Worm (Caenorhabditis elegans): ENCODE data around the gene C01G10.18.

ce11 chrV:15082291-15082690, 6.2 kb downstream of the C01G10.18 start, which contains the start of the genes C01G10.10 and C01G10.9:
- TF ChIP-seq flt-1 (GFP tag; IDR thresholded peaks at IDR 0.05), result 0 out of 2 replicates have a peak, but pooled peaks have one; percentile 10
- TF ChIP-seq T22C8.4 (GFP tag; IDR thresholded peaks at IDR 0.05), result no peak
- no peak for TF ChIP-seq ztf-29 (GFP tag; IDR thresholded peaks at IDR 0.05)
- no peak for TF ChIP-seq klf-2 (GFP tag; conservative IDR thresholded peaks at IDR 0.05)
- no peak for TF ChIP-seq ref-1 (GFP tag; conservative IDR thresholded peaks at IDR 0.05)
- TF ChIP-seq tab-1 (GFP tag; IDR thresholded peaks at IDR 0.05), result no peak
- no peak for TF ChIP-seq ztf-23 (GFP tag; IDR thresholded peaks at IDR 0.05)
